Fruit fly (Drosophila melanogaster) whole organism, embryonic: Measurements from ENCODE around the gene CG4576.

ENCODE experiments used
- Aef1 ChIP-seq: fragments of 200-800 bp; sonication (Bioruptor generic); IDR thresholded peaks from 3 replicates; pipeline ENCODE4 v1.3.6; 2022; ENCODE audit warnings: missing biosample characterization, missing genetic modification characterization
- CG10274 ChIP-seq: fragments of 200-800 bp; sonication (Bioruptor generic); optimal IDR thresholded peaks from 3 replicates; lab custom pipeline; 2017; ENCODE audit warnings: missing biosample characterization, mild to moderate bottlenecking, missing genetic modification characterization
- CG10366 ChIP-seq: fragments of 200-800 bp; sonication (Bioruptor generic); IDR thresholded peaks from 2 replicates; pipeline ENCODE4 v1.3.6; 2022; ENCODE audit warnings: missing biosample characterization, missing genetic modification characterization
- CG10959 ChIP-seq: fragments of 200-800 bp; sonication (Bioruptor generic); IDR thresholded peaks from 2 replicates; pipeline ENCODE4 v1.3.6; 2022; ENCODE audit warnings: missing biosample characterization, missing genetic modification characterization
- CG10979 ChIP-seq: fragments of 200-800 bp; sonication (Bioruptor generic); optimal IDR thresholded peaks from 2 replicates; lab custom pipeline; 2018; ENCODE audit warnings: missing biosample characterization, mild to moderate bottlenecking, missing genetic modification characterization, moderate library complexity
- CG12155 ChIP-seq: fragments of 200-800 bp; sonication (Bioruptor generic); optimal IDR thresholded peaks from 3 replicates; lab custom pipeline; 2016; ENCODE audit warnings: missing biosample characterization, missing genetic modification characterization
- CG12659 ChIP-seq: fragments of 200-800 bp; sonication (Bioruptor generic); optimal IDR thresholded peaks from 3 replicates; lab custom pipeline; 2017; ENCODE audit warnings: mild to moderate bottlenecking, missing biosample characterization, missing genetic modification reagents, missing genetic modification characterization
- CG12942 ChIP-seq: fragments of 200-800 bp; sonication (Bioruptor generic); optimal IDR thresholded peaks from 3 replicates; lab custom pipeline; 2016; ENCODE audit warnings: missing biosample characterization, missing genetic modification characterization
- CG13123 ChIP-seq: fragments of 200-800 bp; sonication (Bioruptor generic); optimal IDR thresholded peaks from 2 replicates; lab custom pipeline; 2016; ENCODE audit warnings: missing biosample characterization, missing genetic modification characterization
- CG14860 ChIP-seq: fragments of 200-800 bp; sonication (Bioruptor generic); IDR thresholded peaks from 3 replicates; pipeline ENCODE4 v1.3.6; 2022; ENCODE audit warnings: missing biosample characterization, missing genetic modification characterization; ENCODE audit not compliant: partially characterized antibody
- CG1602 ChIP-seq: fragments of 200-800 bp; sonication (Bioruptor generic); optimal IDR thresholded peaks from 3 replicates; lab custom pipeline; 2016; ENCODE audit warnings: missing biosample characterization, missing genetic modification characterization
- CG17802 ChIP-seq: fragments of 200-800 bp; sonication (Bioruptor generic); optimal IDR thresholded peaks from 2 replicates; lab custom pipeline; 2018; ENCODE audit warnings: missing biosample characterization, mild to moderate bottlenecking, missing genetic modification characterization, moderate library complexity
- CG18262 ChIP-seq: fragments of 200-800 bp; optimal IDR thresholded peaks from 3 replicates; lab custom pipeline; 2019; ENCODE audit warnings: missing biosample characterization, mild to moderate bottlenecking, missing genetic modification characterization, moderate library complexity
- CG30431 ChIP-seq: fragments of 200-800 bp; sonication (Bioruptor generic); optimal IDR thresholded peaks from 2 replicates; lab custom pipeline; 2017; ENCODE audit warnings: missing biosample characterization, missing genetic modification characterization
- CG32532 ChIP-seq: fragments of 200-800 bp; sonication (Bioruptor generic); IDR thresholded peaks from 2 replicates; pipeline ENCODE4 v1.3.6; 2022; ENCODE audit warnings: missing biosample characterization, missing genetic modification characterization
- CG33213 ChIP-seq: fragments of 200-800 bp; sonication (Bioruptor generic); optimal IDR thresholded peaks from 3 replicates; lab custom pipeline; 2016; ENCODE audit warnings: missing biosample characterization, missing genetic modification characterization
- CG4820 ChIP-seq: fragments of 200-800 bp; sonication (Bioruptor generic); optimal IDR thresholded peaks from 3 replicates; lab custom pipeline; 2016; ENCODE audit warnings: missing biosample characterization, missing genetic modification characterization
- CG6683 ChIP-seq: fragments of 200-800 bp; sonication (Bioruptor generic); optimal IDR thresholded peaks from 2 replicates; lab custom pipeline; 2017; ENCODE audit warnings: missing biosample characterization, mild to moderate bottlenecking, missing genetic modification characterization, missing genetic modification reagents
- CG6813 ChIP-seq: fragments of 200-800 bp; sonication (Bioruptor generic); optimal IDR thresholded peaks from 2 replicates; lab custom pipeline; 2017; ENCODE audit warnings: missing biosample characterization, missing genetic modification characterization, mild to moderate bottlenecking, moderate library complexity, missing genetic modification reagents
- CG9215 ChIP-seq: fragments of 200-800 bp; sonication (Bioruptor generic); IDR thresholded peaks from 2 replicates; pipeline ENCODE4 v1.3.6; 2022; ENCODE audit warnings: missing biosample characterization, missing genetic modification characterization
- CTCF ChIP-seq: fragments of 200-800 bp; sonication (Bioruptor generic); optimal IDR thresholded peaks from 2 replicates; lab custom pipeline; 2017; ENCODE audit warnings: missing biosample characterization, mild to moderate bottlenecking, missing genetic modification characterization, moderate library complexity
- Dll ChIP-seq: fragments of 200-800 bp; sonication (Bioruptor generic); IDR thresholded peaks from 4 replicates; pipeline ENCODE4 v1.3.6; 2022; ENCODE audit warnings: missing biosample characterization, missing genetic modification characterization; ENCODE audit not compliant: partially characterized antibody
- HLH3B ChIP-seq: fragments of 200-800 bp; sonication (Bioruptor generic); IDR thresholded peaks from 2 replicates; pipeline ENCODE4 v1.3.6; 2022; ENCODE audit warnings: missing biosample characterization, missing genetic modification characterization
- Hr78 ChIP-seq, 2 experiments: fragments of 200-800 bp in 1 of 2; fragments of >200 bp in 1 of 2; sonication (Bioruptor generic) in 1 of 2; optimal IDR thresholded peaks; 2 replicates each; lab custom pipeline; 2017 to 2019; ENCODE audit warnings: missing biosample characterization in 2 of 2, missing genetic modification characterization in 2 of 2, mild to moderate bottlenecking in 1 of 2, moderate library complexity in 1 of 2
- Opbp ChIP-seq: fragments of 200-800 bp; sonication (Bioruptor generic); IDR thresholded peaks from 3 replicates; pipeline ENCODE4 v1.3.6; 2022; ENCODE audit warnings: missing biosample characterization, missing genetic modification characterization; ENCODE audit not compliant: partially characterized antibody
- Sry-β ChIP-seq: fragments of 200-800 bp; sonication (Bioruptor generic); optimal IDR thresholded peaks from 2 replicates; lab custom pipeline; 2018; ENCODE audit warnings: missing biosample characterization, mild to moderate bottlenecking, missing genetic modification characterization, moderate library complexity
- Sry-δ ChIP-seq: fragments of 200-800 bp; sonication (Bioruptor generic); optimal IDR thresholded peaks from 2 replicates; lab custom pipeline; 2016; ENCODE audit warnings: missing biosample characterization, missing genetic modification characterization
- Xrp1 ChIP-seq: fragments of 200-800 bp; sonication (Bioruptor generic); IDR thresholded peaks from 2 replicates; pipeline ENCODE4 v1.3.6; 2022; ENCODE audit warnings: missing biosample characterization, missing genetic modification characterization
- YL-1 ChIP-seq: fragments of 200-800 bp; sonication (Bioruptor generic); optimal IDR thresholded peaks from 3 replicates; lab custom pipeline; 2017; ENCODE audit warnings: missing biosample characterization, mild to moderate bottlenecking, missing genetic modification characterization
- ap ChIP-seq: fragments of 200-800 bp; sonication (Bioruptor generic); IDR thresholded peaks from 2 replicates; pipeline ENCODE4 v1.3.6; 2022; ENCODE audit warnings: missing biosample characterization, missing genetic modification characterization
- bbx ChIP-seq: fragments of 200-800 bp; sonication (Bioruptor generic); IDR thresholded peaks from 2 replicates; pipeline ENCODE4 v1.3.6; 2022; ENCODE audit warnings: missing biosample characterization, missing genetic modification characterization; ENCODE audit not compliant: partially characterized antibody
- bsh ChIP-seq, 2 experiments: fragments of 200-800 bp; sonication (Bioruptor generic); optimal IDR thresholded peaks; 2 replicates each; lab custom pipeline; 2017 to 2018; ENCODE audit warnings: mild to moderate bottlenecking in 2 of 2, missing biosample characterization in 2 of 2, missing genetic modification characterization in 2 of 2, moderate library complexity in 1 of 2
- ems ChIP-seq: fragments of 200-800 bp; sonication (Bioruptor generic); optimal IDR thresholded peaks from 3 replicates; lab custom pipeline; 2016; ENCODE audit warnings: missing biosample characterization, missing genetic modification characterization
- eyg ChIP-seq: fragments of 200-800 bp; sonication (Bioruptor generic); optimal IDR thresholded peaks from 3 replicates; lab custom pipeline; 2016; ENCODE audit warnings: missing biosample characterization, missing genetic modification characterization
- fd3F ChIP-seq: fragments of 200-800 bp; sonication (Bioruptor generic); optimal IDR thresholded peaks from 2 replicates; lab custom pipeline; 2018; ENCODE audit warnings: missing biosample characterization, mild to moderate bottlenecking, missing genetic modification characterization, moderate library complexity
- gcm2 ChIP-seq: fragments of 200-800 bp; sonication (Bioruptor generic); optimal IDR thresholded peaks from 2 replicates; lab custom pipeline; 2016; ENCODE audit warnings: missing biosample characterization, missing genetic modification characterization
- kay ChIP-seq: fragments of 200-800 bp; sonication (Bioruptor generic); optimal IDR thresholded peaks from 2 replicates; lab custom pipeline; 2016; ENCODE audit warnings: missing biosample characterization, missing genetic modification characterization
- lilli ChIP-seq: fragments of 200-800 bp; sonication (Bioruptor generic); optimal IDR thresholded peaks from 3 replicates; lab custom pipeline; 2016; ENCODE audit warnings: missing biosample characterization, missing genetic modification characterization
- mam ChIP-seq: fragments of 200-800 bp; sonication (Bioruptor generic); optimal IDR thresholded peaks from 3 replicates; lab custom pipeline; 2016; ENCODE audit warnings: missing biosample characterization, missing genetic modification characterization
- p53 ChIP-seq: fragments of 200-800 bp; sonication (Bioruptor generic); optimal IDR thresholded peaks from 2 replicates; lab custom pipeline; 2016; ENCODE audit warnings: missing biosample characterization, missing genetic modification characterization
- row ChIP-seq: fragments of 200-800 bp; sonication (Bioruptor generic); IDR thresholded peaks from 3 replicates; pipeline ENCODE4 v1.3.6; 2022; ENCODE audit warnings: missing biosample characterization, missing genetic modification characterization
- schlank ChIP-seq: fragments of 200-800 bp; sonication (Bioruptor generic); optimal IDR thresholded peaks from 2 replicates; lab custom pipeline; 2018; ENCODE audit warnings: missing biosample characterization, mild to moderate bottlenecking, missing genetic modification characterization
- sna ChIP-seq: fragments of 200-800 bp; sonication (Bioruptor generic); IDR thresholded peaks from 2 replicates; pipeline ENCODE4 v1.3.6; 2022; ENCODE audit warnings: missing biosample characterization, missing genetic modification characterization; ENCODE audit not compliant: partially characterized antibody
- sob ChIP-seq: fragments of 200-800 bp; sonication (Bioruptor generic); IDR thresholded peaks from 2 replicates; pipeline ENCODE4 v1.3.6; 2022; ENCODE audit warnings: missing biosample characterization, missing genetic modification characterization
- tin ChIP-seq: fragments of 200-800 bp; sonication (Bioruptor generic); optimal IDR thresholded peaks from 3 replicates; lab custom pipeline; 2016; ENCODE audit warnings: missing biosample characterization, missing genetic modification characterization
- vfl ChIP-seq: fragments of 200-800 bp; sonication (Bioruptor generic); optimal IDR thresholded peaks from 2 replicates; lab custom pipeline; 2016; ENCODE audit warnings: missing biosample characterization, missing genetic modification characterization
- wek ChIP-seq: fragments of 200-800 bp; sonication (Bioruptor generic); optimal IDR thresholded peaks from 3 replicates; lab custom pipeline; 2018; ENCODE audit warnings: missing biosample characterization, mild to moderate bottlenecking, missing genetic modification characterization, moderate library complexity
- zen2 ChIP-seq: fragments of 200-800 bp; sonication (Bioruptor generic); IDR thresholded peaks from 3 replicates; pipeline ENCODE4 v1.3.6; 2022; ENCODE audit warnings: missing biosample characterization, missing genetic modification characterization; ENCODE audit not compliant: partially characterized antibody

CG4576 gene

DNA sequence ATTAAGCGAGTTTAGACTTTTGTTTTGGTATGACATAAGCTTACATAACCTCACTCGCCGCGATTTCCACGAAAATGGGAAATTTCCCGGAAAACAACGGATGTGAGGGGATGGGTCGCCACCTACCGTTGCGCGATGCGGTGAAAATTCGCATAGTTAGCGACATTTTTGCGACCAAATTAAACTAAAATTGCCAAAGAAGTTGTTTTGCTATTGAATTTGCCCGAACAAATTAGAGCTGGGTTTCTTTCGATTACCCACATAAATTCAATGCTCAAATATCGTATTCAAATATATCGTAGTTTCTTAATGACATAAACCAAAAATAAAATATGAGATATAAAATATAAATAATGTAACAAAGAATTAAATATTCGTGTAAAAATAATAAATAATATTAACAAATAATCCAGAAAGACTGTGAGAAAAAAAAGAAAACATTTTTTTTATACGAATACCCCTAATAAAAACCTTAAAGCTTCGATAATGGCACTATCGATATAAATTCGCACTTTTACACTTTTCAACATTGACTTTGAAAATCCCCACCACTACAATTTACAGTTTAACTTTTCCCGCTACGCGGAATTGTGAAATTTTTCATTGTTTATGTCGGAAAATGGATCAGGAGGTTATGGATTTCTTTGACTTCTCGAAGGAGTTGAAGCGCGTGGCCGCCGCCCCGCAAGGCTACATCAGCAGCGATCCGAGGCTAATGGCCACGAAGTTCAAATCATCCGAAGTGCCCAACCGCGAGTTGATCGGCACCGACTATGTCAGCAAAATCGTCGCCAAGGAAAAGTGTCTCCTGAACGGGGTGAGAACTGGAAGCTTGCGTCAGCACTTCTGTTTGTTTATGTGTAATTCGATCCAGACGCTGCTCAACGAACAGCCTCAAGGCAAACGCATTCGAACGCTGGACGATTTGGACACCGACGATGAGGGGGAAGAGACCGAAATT lies 11.6 kb downstream of the CG4576 start, which contains the start of the genes ND-23 and spn-E (continued):
- peak; percentile 1 for TF ChIP-seq mam
- TF ChIP-seq CG12942, result peak; percentile 44
- TF ChIP-seq CG10366 (GFP tag; lab: Robert Waterston, UW), result peak; percentile 35; the same call in 1 of the 2 replicates
- TF ChIP-seq bsh (GFP tag; optimal IDR thresholded peaks at IDR 0.05; lab: Kevin White, UChicago), result peak in 1 of 2 experiments; percentile 49
- TF ChIP-seq CG10959 (GFP tag; lab: Robert Waterston, UW), result no peak
- no peak for TF ChIP-seq CG6683
- peak; percentile 46; the same call in 1 of the 3 replicates for TF ChIP-seq CG14860
- TF ChIP-seq CG1602, result peak; percentile 49
- peak; percentile 94 for TF ChIP-seq Dll
- peak; percentile 45 for TF ChIP-seq CG13123 (GFP tag; lab: Kevin White, UChicago)
- peak; percentile 82 for TF ChIP-seq row (GFP tag; lab: Robert Waterston, UW)
- TF ChIP-seq CG17802 (tag; lab: Kevin White, UChicago), result no peak
- TF ChIP-seq sna, result peak; percentile 87
- TF ChIP-seq ap (GFP tag; lab: Robert Waterston, UW), result no peak
- TF ChIP-seq vfl (GFP tag; lab: Kevin White, UChicago), result no peak
- no peak for TF ChIP-seq gcm2 (GFP tag; lab: Kevin White, UChicago)
- peak; percentile 26 for TF ChIP-seq lilli (GFP tag; lab: Kevin White, UChicago)
- no peak for TF ChIP-seq kay (GFP tag; lab: Kevin White, UChicago)
- TF ChIP-seq zen2 (GFP tag; lab: Robert Waterston, UW), result peak; percentile 10; the same call in 1 of the 3 replicates
- no peak for TF ChIP-seq CG10274
- TF ChIP-seq tin, result peak; percentile 43
- no peak for TF ChIP-seq CTCF (GFP tag; lab: Kevin White, UChicago)
- no peak for TF ChIP-seq Hr78 (GFP tag; optimal IDR thresholded peaks at IDR 0.05; lab: Kevin White, UChicago)
- TF ChIP-seq CG10979 (tag; lab: Kevin White, UChicago), result peak; percentile 58
- peak; percentile 55; the same call in 1 of the 2 replicates for TF ChIP-seq Xrp1 (GFP tag; lab: Robert Waterston, UW)
- TF ChIP-seq CG4820, result peak; percentile 0
- TF ChIP-seq CG18262 (tag; lab: Kevin White, UChicago), result peak; percentile 69
- TF ChIP-seq Opbp (GFP tag; lab: Robert Waterston, UW), result peak; percentile 42; the same call in 1 of the 3 replicates
- TF ChIP-seq CG30431 (GFP tag; lab: Kevin White, UChicago), result no peak
- no peak for TF ChIP-seq eyg (GFP tag; lab: Kevin White, UChicago)
- TF ChIP-seq p53 (GFP tag; lab: Kevin White, UChicago), result no peak
- no peak for TF ChIP-seq ems (GFP tag; lab: Kevin White, UChicago)
- TF ChIP-seq schlank (tag; lab: Kevin White, UChicago), result no peak
- TF ChIP-seq Aef1, result peak; percentile 18; the same call in 1 of the 3 replicates
- peak; percentile 55; the same call in 1 of the 2 replicates for TF ChIP-seq CG32532 (GFP tag; lab: Robert Waterston, UW)
- TF ChIP-seq YL-1 (GFP tag; lab: Kevin White, UChicago), result peak; percentile 41
- 0 out of 2 replicates have a peak, but pooled peaks have one; percentile 16 for TF ChIP-seq HLH3B (GFP tag; lab: Robert Waterston, UW)
- no peak for TF ChIP-seq Sry-β (GFP tag; lab: Kevin White, UChicago)
- TF ChIP-seq CG12659 (GFP tag; lab: Kevin White, UChicago), result peak; percentile 74
- TF ChIP-seq CG12155 (GFP tag; lab: Kevin White, UChicago), result peak; percentile 14
- no peak for TF ChIP-seq CG6813 (GFP tag; lab: Kevin White, UChicago)
- TF ChIP-seq bbx (GFP tag; lab: Robert Waterston, UW), result peak; percentile 64
- TF ChIP-seq CG33213 (GFP tag; lab: Kevin White, UChicago), result no peak
- TF ChIP-seq sob (GFP tag; lab: Robert Waterston, UW), result 0 out of 2 replicates have a peak, but pooled peaks have one; percentile 58
- TF ChIP-seq Sry-δ (GFP tag; lab: Kevin White, UChicago), result peak; percentile 82
- peak; percentile 93 for TF ChIP-seq wek
- peak; percentile 13 for TF ChIP-seq fd3F (GFP tag; lab: Kevin White, UChicago)
- TF ChIP-seq CG9215 (GFP tag; lab: Robert Waterston, UW), result peak; percentile 55; the same call in 1 of the 2 replicates
